Worm (Caenorhabditis elegans): Measurements from ENCODE around the gene F17C11.4.

Gene F17C11.4

ce11 chrV:10961448-10961870, 9.8 kb downstream of the F17C11.4 start (continued):
- TF ChIP-seq nhr-41 (GFP tag; IDR thresholded peaks at IDR 0.05) = 0 out of 2 replicates have a peak, but pooled peaks have one; percentile 32
- no peak; the same call in none of the 2 replicates for TF ChIP-seq tra-1 (GFP tag; IDR thresholded peaks at IDR 0.05)
- TF ChIP-seq ceh-82 (tag; optimal IDR thresholded peaks at IDR 0.05) = no peak
- TF ChIP-seq lin-38 (GFP tag; IDR thresholded peaks at IDR 0.05) = peak; percentile 60
- TF ChIP-seq ceh-20 (GFP tag; IDR thresholded peaks at IDR 0.05) = peak; percentile 56
- no peak for TF ChIP-seq ceh-62 (tag; optimal IDR thresholded peaks at IDR 0.05)
- TF ChIP-seq nhr-111 (GFP tag; optimal IDR thresholded peaks at IDR 0.05) = no peak
- TF ChIP-seq aly-2 (tag; optimal IDR thresholded peaks at IDR 0.05) = no peak
- TF ChIP-seq T26A8.4 (GFP tag; IDR thresholded peaks at IDR 0.05) = no peak
- TF ChIP-seq madf-9 (GFP tag; conservative IDR thresholded peaks at IDR 0.05) = no peak
- no peak for TF ChIP-seq lin-29 (GFP tag; IDR thresholded peaks at IDR 0.05)
- peak; percentile 84 for TF ChIP-seq hlh-11 (tag; optimal IDR thresholded peaks at IDR 0.05)
- peak; percentile 60 for TF ChIP-seq mep-1 (tag; optimal IDR thresholded peaks at IDR 0.05)
- TF ChIP-seq duxl-1 (tag; optimal IDR thresholded peaks at IDR 0.05; ENCODE audit: poor library complexity) = no peak
- peak; percentile 12 for TF ChIP-seq zag-1 (tag; optimal IDR thresholded peaks at IDR 0.05)
- no peak for TF ChIP-seq lin-15B (tag; optimal IDR thresholded peaks at IDR 0.05)
- TF ChIP-seq ztf-11 (tag; optimal IDR thresholded peaks at IDR 0.05) = no peak
- TF ChIP-seq gei-8 (GFP tag; optimal IDR thresholded peaks at IDR 0.05) = no peak
- no peak for TF ChIP-seq cey-2 (tag; optimal IDR thresholded peaks at IDR 0.05; ENCODE audit: borderline replicate concordance, insufficient read depth)
- no peak for TF ChIP-seq skn-1 (tag; optimal IDR thresholded peaks at IDR 0.05)
- no peak for TF ChIP-seq pha-4 (GFP tag; IDR thresholded peaks at IDR 0.05)
- no peak for TF ChIP-seq pha-4 (tag; optimal IDR thresholded peaks at IDR 0.05)
- TF ChIP-seq unc-130 (GFP tag; optimal IDR thresholded peaks at IDR 0.05) = no peak
- TF ChIP-seq F44E2.7 (GFP tag; IDR thresholded peaks at IDR 0.05) = no peak
- TF ChIP-seq Y5F2A.4 (GFP tag; optimal IDR thresholded peaks at IDR 0.05) = no peak
- no peak for TF ChIP-seq aha-1 (tag)
- TF ChIP-seq egl-27 (tag; optimal IDR thresholded peaks at IDR 0.05) = no peak
- TF ChIP-seq attf-4 (tag; optimal IDR thresholded peaks at IDR 0.05) = no peak
- peak; percentile 40 for TF ChIP-seq nhr-48 (tag; optimal IDR thresholded peaks at IDR 0.05)
- no peak for TF ChIP-seq zip-11 (GFP tag; IDR thresholded peaks at IDR 0.05)
- no peak for TF ChIP-seq zfp-3 (GFP tag; conservative IDR thresholded peaks at IDR 0.05)
- TF ChIP-seq set-16 (GFP tag; IDR thresholded peaks at IDR 0.05) = peak; percentile 45
- no peak for TF ChIP-seq lim-7 (GFP tag; IDR thresholded peaks at IDR 0.05)
- TF ChIP-seq unc-39 (tag; optimal IDR thresholded peaks at IDR 0.05) = no peak
- TF ChIP-seq vab-7 (GFP tag; IDR thresholded peaks at IDR 0.05) = no peak
- TF ChIP-seq nhr-28 (tag; optimal IDR thresholded peaks at IDR 0.05) = peak; percentile 28
- TF ChIP-seq nhr-11 (tag; optimal IDR thresholded peaks at IDR 0.05) = peak; percentile 86
- no peak for TF ChIP-seq zip-2 (tag; optimal IDR thresholded peaks at IDR 0.05)
- no peak for TF ChIP-seq ceh-44 (GFP tag; IDR thresholded peaks at IDR 0.05)
- TF ChIP-seq nhr-76 (tag; optimal IDR thresholded peaks at IDR 0.05) = no peak
- TF ChIP-seq dve-1 (tag; optimal IDR thresholded peaks at IDR 0.05; ENCODE audit: insufficient read depth) = peak; percentile 52
- TF ChIP-seq ztf-7 (tag; optimal IDR thresholded peaks at IDR 0.05) = no peak
- no peak for TF ChIP-seq lir-3 (tag; optimal IDR thresholded peaks at IDR 0.05)
- no peak for TF ChIP-seq jun-1 (tag; optimal IDR thresholded peaks at IDR 0.05)
- TF ChIP-seq lsy-2 (tag; optimal IDR thresholded peaks at IDR 0.05) = peak; percentile 24 to 57
- peak; percentile 35 for TF ChIP-seq lin-13 (GFP tag; optimal IDR thresholded peaks at IDR 0.05)
- TF ChIP-seq ZK546.5 (tag; optimal IDR thresholded peaks at IDR 0.05) = no peak
- TF ChIP-seq F49E8.2 (tag; optimal IDR thresholded peaks at IDR 0.05; ENCODE audit: borderline replicate concordance) = no peak
- TF ChIP-seq daf-12 (tag; optimal IDR thresholded peaks at IDR 0.05) = no peak
- TF ChIP-seq nhr-25 (tag; optimal IDR thresholded peaks at IDR 0.05; ENCODE audit: borderline replicate concordance, insufficient read depth) = no peak
- TF ChIP-seq snpc-4 (tag; optimal IDR thresholded peaks at IDR 0.05) = no peak
- TF ChIP-seq ces-1 (GFP tag; optimal IDR thresholded peaks at IDR 0.05) = peak; percentile 68
- peak in 1 of 2 experiments; percentile 2 for TF ChIP-seq mdl-1 (tag; optimal IDR thresholded peaks at IDR 0.05)

All from whole organism, L4 larva.